Fruit fly (Drosophila melanogaster) S2 (cell line): ENCODE data around the gene CG44303.

Experiments used
- CG8478 ChIP-seq: fragments of >200 bp; optimal IDR thresholded peaks from 2 replicates; lab custom pipeline; 2018
- CTCF ChIP-seq, 2 experiments: fragments of >200 bp; optimal IDR thresholded peaks; 2 replicates each; lab custom pipeline; 2018

DNA sequence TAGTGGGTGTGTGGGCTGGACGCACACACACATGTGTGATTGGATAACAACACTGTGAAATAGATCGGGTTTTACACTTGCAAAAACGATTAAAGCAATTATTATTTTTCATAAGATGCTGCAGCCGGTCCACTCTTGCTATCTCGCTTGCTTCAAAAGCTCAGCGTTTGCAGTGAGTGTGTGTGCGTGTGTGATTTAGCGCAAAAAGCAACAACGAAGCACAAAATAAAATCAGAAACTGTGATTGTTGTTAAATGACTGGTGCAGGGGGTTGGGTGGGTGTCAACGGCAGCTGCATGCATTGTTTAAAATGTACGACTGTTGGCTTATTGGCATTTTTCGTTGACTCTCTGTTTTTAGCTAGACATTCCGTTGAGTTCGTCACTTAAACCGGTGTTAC lies 25.3 kb downstream of the CG44303 start:
- TF ChIP-seq CTCF (optimal IDR thresholded peaks at IDR 0.05; lab: Kevin White, UChicago) (no peak), CG8478 (no peak)
